Fruit fly (Drosophila melanogaster): Measurements from ENCODE around the gene Vha16-2.

Vha16-2 gene

DNA sequence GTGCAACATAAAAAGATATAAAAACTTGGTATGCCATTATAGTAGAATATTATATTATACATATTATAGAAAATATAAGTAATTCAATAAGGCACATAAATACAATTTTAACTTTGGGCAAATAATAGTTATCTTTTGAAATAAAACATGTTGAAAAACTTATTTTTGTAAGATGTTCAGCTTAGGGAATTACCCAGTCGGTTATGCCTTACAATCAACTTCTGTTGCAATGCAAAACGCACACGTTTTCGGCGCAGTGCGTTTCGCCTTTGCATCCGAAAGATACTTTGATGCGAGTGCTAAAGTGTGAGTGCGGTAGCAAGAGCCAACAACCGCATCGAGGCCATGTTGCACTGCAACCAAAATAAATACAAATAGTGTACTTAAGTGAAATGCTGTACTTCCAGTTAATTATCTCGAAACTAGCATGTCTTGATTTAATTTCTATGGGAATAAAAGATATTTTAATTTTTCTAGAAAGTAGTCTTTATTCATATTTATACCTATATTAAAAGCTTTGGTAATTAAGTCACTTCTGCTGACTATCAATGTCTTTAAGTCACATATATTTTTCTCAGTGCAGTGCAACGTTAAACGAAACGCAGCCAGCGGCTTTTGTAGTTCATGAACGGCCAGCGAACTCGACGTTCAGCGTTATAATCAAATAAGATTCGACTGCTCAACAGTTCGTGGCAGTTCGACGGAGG is 27.6 kb upstream of the Vha16-2 start:
- TF ChIP-seq noc (tag; optimal IDR thresholded peaks at IDR 0.05), result no peak

DNA sequence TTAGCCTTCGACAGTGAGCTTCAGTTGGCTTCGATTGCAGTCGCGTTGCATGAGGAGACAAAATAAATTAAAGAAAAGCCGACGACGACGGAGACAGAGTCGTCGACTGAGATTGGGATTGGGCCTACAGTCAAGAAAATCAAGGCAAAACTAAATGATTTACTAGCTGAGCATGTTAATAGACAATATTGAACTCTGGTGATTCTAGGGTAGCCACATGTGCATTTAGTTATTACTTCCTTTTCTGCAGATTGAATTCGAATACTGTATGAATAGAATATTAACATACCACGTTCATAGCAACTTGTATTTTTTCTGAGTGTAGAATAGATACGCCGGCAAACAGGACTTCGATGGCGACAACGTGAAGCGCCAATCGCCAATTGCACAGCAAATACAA is 26.4 kb upstream of the Vha16-2 start:
- TF ChIP-seq noc (tag; optimal IDR thresholded peaks at IDR 0.05), result no peak

DNA sequence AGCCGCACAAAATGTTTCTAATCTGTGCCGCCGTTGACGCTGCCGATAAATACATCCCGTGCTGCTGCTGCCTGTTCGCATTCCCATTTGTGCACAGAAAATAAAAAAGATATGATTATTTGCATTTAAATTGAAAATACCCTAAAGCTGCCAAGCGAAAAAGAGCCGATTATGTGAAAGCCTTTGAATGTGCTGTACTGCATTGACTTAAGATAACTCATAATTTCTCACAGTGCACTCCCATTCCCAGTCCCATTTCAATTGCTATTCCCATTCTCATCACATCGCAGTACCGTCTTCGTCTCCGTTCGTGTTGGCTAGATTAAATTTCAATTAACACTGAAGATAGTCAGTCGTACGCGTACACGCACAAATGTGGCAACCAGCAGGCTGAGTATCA is 25.8 kb upstream of the Vha16-2 start:
- TF ChIP-seq noc (tag; optimal IDR thresholded peaks at IDR 0.05), result no peak

DNA sequence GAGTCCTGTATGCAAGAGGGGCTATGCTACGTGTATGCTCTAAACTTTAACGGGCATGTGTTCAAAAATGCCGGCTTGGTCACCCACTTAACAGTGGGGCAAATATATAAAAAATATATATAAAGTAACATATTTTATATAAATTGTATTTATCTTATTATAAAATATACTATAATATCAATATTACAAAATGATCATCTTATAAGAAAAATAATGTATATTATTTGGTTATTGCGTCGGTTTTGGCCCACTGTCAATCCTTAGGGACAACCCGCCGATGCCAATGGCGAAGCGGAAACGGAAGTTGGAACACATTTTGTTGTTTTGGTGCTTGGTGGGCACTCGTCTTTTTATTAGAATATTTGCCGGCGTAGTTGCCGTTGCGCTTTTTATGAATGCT is 24.2 kb upstream of the Vha16-2 start:
- TF ChIP-seq noc (tag; optimal IDR thresholded peaks at IDR 0.05), result no peak

DNA sequence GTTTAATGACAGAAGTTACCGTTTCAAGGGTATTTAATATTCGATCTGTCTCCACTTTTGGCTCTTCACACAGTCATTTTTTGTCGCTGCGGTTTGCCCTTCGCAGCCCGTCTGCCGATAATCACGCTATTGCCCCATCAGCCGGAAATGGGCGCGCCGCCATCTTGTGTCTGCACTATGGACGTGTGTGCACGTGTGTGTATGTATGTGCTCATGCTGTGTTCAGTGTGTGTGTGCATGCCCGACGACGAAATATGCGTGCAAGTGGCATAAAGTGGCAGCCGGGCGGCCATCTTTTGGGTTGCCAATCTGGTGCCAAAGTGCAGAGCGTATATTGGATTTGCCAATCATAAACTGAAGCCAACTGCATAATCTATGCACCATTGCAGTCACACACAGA is 20.3 kb upstream of the Vha16-2 start:
- TF ChIP-seq noc (tag; optimal IDR thresholded peaks at IDR 0.05), result no peak

DNA sequence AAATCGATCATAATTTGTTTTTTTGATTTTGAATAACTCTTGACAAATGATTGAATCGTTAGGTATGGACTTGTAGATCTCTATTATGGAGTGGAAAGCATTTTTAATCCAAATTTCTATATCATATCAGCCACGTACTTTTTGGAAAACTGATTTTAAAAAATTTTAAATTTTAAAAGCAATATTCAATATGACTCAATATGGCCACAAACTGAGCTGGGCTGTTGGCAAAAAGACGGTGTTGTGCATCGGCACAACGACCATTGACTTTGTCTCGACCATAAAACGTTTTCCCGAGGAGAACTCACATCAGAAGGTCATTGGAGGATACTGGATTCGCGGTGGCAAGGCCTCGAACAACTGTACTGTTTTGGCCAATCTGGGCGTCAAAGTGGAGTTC is 16.4 kb upstream of the Vha16-2 start, which contains the start of the genes CG12289 and CG7551:
Gene CG12289 (minus strand): TSS at position 101 of the 400 bp plus-strand sequence.
Gene CG7551 (plus strand): TSS at position 121 of the 400 bp plus-strand sequence.
- no peak for TF ChIP-seq noc (tag; optimal IDR thresholded peaks at IDR 0.05)

DNA sequence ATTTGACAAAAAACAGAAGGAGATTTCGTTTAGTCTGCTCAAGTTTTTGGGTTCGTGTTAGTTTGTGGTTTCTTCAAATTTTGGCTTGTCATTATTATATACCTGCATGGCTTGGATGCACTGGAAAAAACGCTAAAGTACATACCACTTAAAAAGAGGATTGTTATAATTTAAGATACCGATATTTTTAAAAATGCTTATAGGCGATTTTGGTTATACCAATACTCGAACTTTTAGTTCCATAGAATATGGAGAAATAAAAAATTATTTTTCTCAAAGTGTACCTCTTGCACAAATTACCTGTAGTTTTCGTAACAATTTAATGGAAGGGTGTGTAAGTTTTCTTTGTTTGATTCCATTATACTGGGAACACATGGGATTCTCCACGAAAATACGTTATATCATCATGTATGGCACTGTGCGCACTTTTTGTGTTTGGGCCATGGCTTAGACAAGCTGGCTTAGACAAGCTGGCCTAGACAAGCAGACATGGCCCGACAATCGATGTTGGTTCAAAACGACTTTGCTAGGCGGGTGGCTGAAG is 9.3 kb upstream of the Vha16-2 start, which contains the start of gene Fum3:
Gene Fum3 (minus strand): TSS at position 494 of the 544 bp plus-strand sequence.
- TF ChIP-seq noc (tag; optimal IDR thresholded peaks at IDR 0.05), result no peak

DNA sequence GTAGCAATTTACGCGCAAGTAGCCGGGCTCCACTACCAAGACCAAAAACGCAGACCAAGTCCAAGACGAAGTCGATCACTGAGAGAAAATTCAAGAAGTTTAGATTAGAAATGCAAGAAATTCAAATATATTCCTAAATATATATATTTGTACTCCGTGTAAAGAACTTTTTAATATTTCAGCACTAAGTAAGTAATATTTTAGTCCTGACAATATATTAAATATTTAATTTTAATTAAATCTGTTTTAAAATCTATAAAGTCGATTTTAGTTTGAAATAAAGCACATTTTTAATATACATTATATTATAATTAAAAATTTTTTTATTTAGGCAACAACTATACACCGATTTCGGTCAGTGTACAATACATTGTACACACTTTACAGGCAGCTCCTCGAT is 7.8 kb upstream of the Vha16-2 start:
- no peak for TF ChIP-seq noc (tag; optimal IDR thresholded peaks at IDR 0.05)

DNA sequence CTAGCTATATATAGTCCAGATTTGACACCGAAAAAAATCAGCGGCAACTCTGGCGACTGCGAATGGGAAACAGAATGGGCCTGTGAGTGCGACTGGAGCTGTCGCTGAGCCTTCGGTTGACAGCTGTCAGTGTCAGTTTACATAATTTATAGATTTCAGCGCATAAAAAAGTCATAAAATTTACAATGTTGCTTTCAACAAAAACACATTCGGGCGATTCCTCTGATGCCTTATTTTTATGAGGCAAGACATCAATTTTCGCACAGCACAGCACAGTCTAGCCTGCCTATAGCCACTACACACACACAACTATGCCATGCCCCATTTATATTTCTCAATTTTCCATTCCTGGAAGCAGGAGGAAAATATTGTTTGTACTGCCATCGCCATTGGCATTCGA is 2.4 kb upstream of the Vha16-2 start:
- no peak for TF ChIP-seq noc (tag; optimal IDR thresholded peaks at IDR 0.05)

DNA sequence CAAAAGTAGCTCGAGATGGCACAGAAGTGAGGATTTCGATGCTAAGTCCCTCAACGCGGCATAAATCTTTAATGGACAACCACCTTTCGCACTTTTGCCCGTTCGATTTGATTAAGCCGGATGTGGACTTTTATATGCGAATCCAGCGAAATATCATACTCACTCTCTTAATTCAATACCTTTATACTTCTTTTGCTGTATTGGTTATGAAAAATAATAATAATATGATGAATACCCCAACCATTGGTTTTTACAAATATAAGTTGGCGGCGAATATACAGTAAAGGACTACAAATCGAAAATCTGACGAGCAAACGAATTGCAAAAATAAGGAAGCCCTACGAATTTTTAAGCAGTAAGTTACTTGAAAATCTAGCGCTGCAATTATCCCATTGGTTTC is 1.8 kb upstream of the Vha16-2 start, which contains the start of gene Vha16-3:
Gene Vha16-3 (plus strand): TSS at position 301 of the 400 bp plus-strand sequence.
- TF ChIP-seq noc (tag; optimal IDR thresholded peaks at IDR 0.05), result no peak

DNA sequence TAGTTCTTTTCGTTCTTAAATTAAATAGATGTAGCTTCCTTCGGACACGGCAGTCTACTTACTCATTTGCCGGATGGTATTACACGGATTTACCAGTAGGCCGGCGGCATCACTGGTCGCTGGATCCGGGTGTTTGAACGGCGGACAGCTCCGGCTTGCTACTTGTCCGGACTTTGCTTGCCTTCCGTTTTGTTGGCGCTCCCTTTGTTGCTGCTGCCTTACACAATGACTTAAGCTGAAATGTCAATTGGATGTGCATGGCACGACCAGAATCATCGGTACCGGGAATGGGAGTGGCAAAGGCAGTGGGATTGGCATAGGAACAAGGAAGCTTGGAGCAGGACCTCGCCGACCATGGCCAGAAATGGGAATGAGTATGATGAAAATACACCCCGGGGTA is 5.5 kb downstream of the Vha16-2 start:
- no peak for TF ChIP-seq noc (tag; optimal IDR thresholded peaks at IDR 0.05)

DNA sequence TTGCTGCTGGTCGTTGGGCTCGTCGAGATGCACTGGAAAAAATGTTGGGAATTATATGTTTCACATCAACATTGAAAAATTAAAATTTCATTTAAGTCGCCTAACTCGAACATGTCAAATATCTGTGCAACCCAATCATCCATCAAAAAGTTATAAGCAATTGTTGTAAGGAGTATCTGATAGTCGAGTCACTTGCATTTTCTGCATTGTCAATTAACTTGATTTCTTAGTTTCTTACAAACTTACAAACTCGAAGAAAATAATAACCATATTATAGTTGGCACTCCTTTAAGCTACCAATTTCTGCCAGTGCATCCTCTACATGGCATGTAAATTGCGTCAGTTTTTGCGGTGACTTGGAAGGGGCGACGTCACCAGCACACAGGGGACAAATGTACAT is 8.4 kb downstream of the Vha16-2 start:
- no peak for TF ChIP-seq noc (tag; optimal IDR thresholded peaks at IDR 0.05)

DNA sequence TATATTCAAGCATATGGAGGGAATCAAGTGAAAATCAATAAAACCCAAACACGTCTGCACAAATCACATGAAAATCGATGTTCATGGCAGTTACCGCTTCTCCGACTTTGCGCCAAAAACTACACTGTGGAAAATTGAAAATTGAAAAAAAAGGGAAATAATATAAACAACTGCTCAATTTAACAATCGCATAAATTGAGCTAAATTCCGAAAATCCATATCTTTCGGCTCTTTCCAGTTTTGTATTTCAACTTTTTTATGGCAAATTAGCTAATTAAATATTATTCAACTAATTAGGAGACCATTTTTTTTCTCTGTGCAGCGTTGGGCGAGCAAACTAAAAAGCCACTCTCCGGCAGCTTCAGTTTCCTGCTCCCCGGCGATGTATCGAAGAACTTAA is 9.7 kb downstream of the Vha16-2 start:
- TF ChIP-seq noc (tag; optimal IDR thresholded peaks at IDR 0.05), result no peak

DNA sequence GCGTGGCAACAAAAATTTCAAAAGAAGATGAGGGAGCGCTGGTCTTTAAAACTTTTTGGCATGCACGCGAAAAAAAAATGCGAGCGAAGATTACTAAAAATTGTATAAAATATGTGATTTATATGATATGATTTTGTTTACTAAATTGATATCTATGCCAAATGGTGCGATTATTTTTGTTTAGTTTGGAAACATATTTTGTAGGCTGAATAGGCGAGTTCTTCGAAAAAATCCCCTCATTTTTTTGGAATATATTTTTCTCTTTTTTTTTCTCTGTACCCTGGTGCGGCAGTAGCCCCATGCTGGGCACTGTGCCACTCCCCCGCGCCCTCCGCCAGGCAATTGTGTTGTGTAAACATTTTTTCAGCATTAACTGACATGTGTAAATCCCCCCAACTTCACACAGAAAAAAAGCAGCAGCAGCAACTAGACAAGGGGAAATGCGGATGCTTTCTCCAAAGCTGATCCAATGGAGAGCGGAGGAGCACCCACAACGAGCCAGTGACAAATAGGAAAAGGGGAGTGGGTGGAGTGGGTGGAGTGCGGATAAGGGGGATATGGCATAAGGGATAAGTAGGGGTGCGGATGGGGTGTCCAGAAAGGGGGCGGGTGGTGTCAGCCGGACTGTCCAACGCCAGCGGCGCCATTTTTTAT is 11.3 kb downstream of the Vha16-2 start:
- no peak for TF ChIP-seq noc (tag; optimal IDR thresholded peaks at IDR 0.05)

DNA sequence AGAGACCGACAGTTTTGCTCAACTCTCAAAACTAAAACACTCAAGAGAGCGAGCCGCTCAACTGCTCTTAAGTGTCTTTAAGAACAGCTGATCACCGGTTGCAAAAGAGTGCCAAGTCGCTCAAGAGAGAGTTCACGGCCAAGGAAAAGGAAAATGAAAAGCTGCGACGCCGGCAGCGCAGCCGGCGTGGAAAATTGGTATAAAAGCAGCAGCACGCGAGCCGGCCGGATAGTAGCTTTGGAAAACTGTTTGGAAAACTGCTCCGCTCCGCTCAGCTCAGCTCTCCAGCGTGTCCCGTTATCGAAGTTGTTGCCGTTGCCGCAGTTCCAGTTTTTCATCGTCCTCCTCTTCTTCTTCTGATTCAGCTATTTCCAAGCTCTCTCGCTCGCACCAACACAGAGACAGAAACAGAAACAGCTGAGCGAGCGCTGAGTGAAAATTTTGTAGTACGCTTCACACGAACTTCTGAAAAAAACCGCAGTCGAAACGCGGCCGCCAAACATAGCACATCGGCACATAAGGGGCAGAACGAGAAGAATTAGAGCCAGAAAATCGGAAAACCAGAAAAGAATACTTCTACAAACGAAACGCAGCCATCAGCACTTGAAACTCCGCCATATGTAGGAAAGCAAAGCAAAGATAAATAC is 12.7 kb downstream of the Vha16-2 start, which contains the start of gene chrb:
Gene chrb (plus strand): TSS at position 224 of the 647 bp plus-strand sequence.
- peak; percentile 45 for TF ChIP-seq noc (tag; optimal IDR thresholded peaks at IDR 0.05)

DNA sequence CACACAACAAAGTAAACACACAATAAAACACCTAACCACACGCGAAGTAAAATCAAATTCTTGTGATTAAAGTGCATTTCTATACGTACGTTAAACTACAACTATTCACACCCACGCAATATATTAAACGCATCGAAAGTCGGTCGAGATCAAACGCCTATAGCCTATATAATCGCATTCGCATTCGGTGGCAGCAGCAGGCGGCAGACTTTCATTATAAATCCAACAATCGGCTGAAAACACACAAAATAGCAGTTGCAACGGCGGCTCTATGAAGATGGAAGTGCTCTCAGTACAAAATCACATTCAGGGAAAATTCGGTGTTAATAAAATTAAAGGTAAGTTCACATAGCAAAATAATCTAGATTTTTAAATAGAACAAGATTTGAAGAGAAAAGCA is 13.5 kb downstream of the Vha16-2 start:
- no peak for TF ChIP-seq noc (tag; optimal IDR thresholded peaks at IDR 0.05)

All from whole organism, larva.